Worm (Caenorhabditis elegans): ENCODE results near the gene str-37.
A peak's percentile ranks its signal among the peaks of the same experiment; 100 is the strongest.

Gene str-37

DNA sequence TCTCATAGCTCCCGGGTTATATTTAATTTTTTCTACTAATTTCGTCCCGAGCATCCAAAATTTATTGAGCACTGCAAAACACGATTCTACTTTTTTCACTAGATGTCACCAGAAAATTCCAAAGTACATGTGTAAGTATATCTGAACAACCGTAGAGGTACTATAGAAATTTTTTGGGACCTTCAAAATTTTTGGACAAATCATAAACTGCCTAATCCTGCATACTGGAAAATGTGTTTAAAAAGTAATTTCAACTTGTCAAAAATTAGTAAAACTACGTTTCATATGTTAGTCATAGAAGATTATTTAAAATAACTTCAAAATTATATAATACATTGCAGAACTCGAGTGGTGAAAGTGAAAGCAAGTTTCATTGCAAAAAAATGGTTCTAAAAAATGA, 41.0 kb upstream of the str-37 start:
- TF ChIP-seq F26F4.8 (GFP tag; conservative IDR thresholded peaks at IDR 0.05) = no peak
- TF ChIP-seq nhr-77 (tag; optimal IDR thresholded peaks at IDR 0.05) = no peak
- TF ChIP-seq fkh-10 (GFP tag; optimal IDR thresholded peaks at IDR 0.05) = no peak
- TF ChIP-seq skn-1 (tag; optimal IDR thresholded peaks at IDR 0.05) = no peak
- no peak for TF ChIP-seq mxl-2 (GFP tag; conservative IDR thresholded peaks at IDR 0.05)
- no peak for TF ChIP-seq tra-1 (GFP tag; IDR thresholded peaks at IDR 0.05)
- no peak for TF ChIP-seq T26A8.4 (GFP tag; IDR thresholded peaks at IDR 0.05)
- TF ChIP-seq jun-1 (tag; optimal IDR thresholded peaks at IDR 0.05) = no peak
- peak; percentile 91 for TF ChIP-seq aha-1 (tag)

DNA sequence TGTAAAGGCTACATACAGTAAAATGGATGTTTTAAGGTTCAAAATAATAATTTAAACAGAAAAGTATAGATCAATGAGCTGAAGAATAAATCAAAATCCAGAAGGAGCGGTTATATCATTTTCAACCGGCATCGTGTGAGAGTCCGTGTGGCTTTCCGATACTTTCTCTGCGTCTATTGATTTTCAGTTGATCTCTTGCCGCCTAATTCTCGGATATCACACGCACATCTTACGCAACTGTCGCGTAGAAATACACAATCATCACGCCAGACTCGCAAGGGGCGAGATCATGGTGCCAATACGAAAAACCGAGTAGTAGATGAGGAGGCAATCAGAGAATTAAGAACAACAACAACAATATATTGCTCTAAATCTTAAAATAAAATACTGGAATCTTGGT, 38.7 kb upstream of the str-37 start:
- TF ChIP-seq mdt-29 (GFP tag; IDR thresholded peaks at IDR 0.05) (no peak), daf-16 (GFP tag; optimal IDR thresholded peaks at IDR 0.05) (peak in 1 of 2 experiments; percentile 36), daf-16 (tag; optimal IDR thresholded peaks at IDR 0.05) (no peak)

DNA sequence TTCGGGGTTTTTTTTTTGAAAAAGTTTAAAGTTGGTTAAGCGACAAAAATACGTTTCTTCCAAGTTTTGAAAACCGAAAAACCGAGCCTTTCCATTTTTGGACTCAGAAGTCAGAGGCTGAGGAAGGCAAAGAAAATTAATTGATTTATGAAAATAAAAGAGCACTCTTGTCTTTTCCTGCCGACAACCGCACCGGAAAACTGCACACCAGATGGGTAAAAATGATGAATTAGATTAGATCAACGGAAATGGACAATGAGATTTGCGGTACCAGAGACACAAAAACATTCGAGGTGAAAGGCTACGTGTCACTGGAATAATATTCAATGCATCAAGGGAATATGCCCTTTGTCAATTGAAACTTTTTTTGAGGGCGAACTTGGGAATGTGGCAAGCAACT, 33.1 kb upstream of the str-37 start:
- TF ChIP-seq ztf-11 (tag; optimal IDR thresholded peaks at IDR 0.05) (no peak), fkh-10 (GFP tag; optimal IDR thresholded peaks at IDR 0.05) (no peak), zfp-2 (tag; optimal IDR thresholded peaks at IDR 0.05) (no peak), lsy-2 (tag; optimal IDR thresholded peaks at IDR 0.05) (no peak), rbr-2 (tag; optimal IDR thresholded peaks at IDR 0.05) (no peak), tag-97 (GFP tag; IDR thresholded peaks at IDR 0.05) (no peak), gei-8 (GFP tag; optimal IDR thresholded peaks at IDR 0.05) (no peak), ceh-62 (tag; optimal IDR thresholded peaks at IDR 0.05) (no peak), pha-4 (GFP tag; IDR thresholded peaks at IDR 0.05) (no peak), pha-4 (tag; optimal IDR thresholded peaks at IDR 0.05) (no peak), daf-8 (GFP tag; IDR thresholded peaks at IDR 0.05) (no peak), mxl-2 (GFP tag; conservative IDR thresholded peaks at IDR 0.05) (no peak), ctbp-1 (GFP tag; IDR thresholded peaks at IDR 0.05) (no peak), F37D6.2 (tag; optimal IDR thresholded peaks at IDR 0.05) (no peak), Y75B8A.6 (GFP tag; IDR thresholded peaks at IDR 0.05) (no peak), dmd-6 (GFP tag; IDR thresholded peaks at IDR 0.05) (no peak)

DNA sequence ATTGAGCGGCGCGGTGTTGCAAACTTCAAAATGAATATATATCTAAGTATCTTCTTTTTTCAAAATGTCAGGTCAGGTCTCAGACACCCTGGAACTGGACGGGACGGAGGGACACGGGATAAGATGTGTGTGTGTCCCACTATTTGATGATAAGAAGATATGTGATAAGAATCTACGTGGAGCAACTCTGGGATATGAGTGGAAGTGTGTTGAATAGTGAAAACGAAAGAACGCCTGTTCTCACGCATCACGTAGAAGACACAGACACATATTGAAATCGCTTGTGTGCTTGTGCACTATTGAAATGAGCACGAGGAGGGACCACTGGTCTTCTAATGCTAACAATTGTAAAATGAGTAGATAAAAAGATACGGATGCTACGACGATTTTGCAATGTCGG, 31.7 kb upstream of the str-37 start, which contains the start of gene uig-1:
uig-1 (minus strand) TSS at position 120 of the 400 bp plus-strand sequence.
- TF ChIP-seq unc-62 (GFP tag; optimal IDR thresholded peaks at IDR 0.05 in 1 of 2) (peak in 1 of 2 experiments; percentile 63), unc-62 (tag; optimal IDR thresholded peaks at IDR 0.05) (no peak), spr-1 (tag; optimal IDR thresholded peaks at IDR 0.05) (no peak)

DNA sequence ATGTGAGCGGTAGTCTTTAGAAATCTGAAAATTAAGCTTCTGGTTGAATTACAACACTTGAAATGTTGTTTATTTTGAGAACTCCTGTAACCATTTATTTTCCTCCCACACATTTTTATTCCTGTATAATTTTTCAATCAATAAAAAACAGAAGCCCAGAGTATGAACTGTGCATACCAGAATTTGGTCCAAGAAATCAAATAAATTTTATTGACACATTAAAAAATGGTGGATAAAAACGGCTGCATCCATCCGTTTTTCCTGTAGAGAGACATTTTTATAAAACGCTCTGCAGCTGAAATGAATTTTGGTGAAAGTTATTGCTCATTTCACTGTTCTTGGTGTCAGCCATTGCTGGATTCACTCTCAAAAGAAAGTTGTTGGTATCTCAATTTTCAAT, 30.3 kb upstream of the str-37 start, which contains the start of gene C26E1.1:
C26E1.1 (plus strand) TSS at position 301 of the 400 bp plus-strand sequence.
- no peak for TF ChIP-seq ztf-11 (tag; optimal IDR thresholded peaks at IDR 0.05)
- TF ChIP-seq F37D6.2 (tag; optimal IDR thresholded peaks at IDR 0.05) = no peak
- no peak for TF ChIP-seq ceh-28 (tag; optimal IDR thresholded peaks at IDR 0.05)
- no peak for TF ChIP-seq duxl-1 (tag; optimal IDR thresholded peaks at IDR 0.05; ENCODE audit: poor library complexity)
- TF ChIP-seq php-3 (GFP tag; IDR thresholded peaks at IDR 0.05) = no peak

DNA sequence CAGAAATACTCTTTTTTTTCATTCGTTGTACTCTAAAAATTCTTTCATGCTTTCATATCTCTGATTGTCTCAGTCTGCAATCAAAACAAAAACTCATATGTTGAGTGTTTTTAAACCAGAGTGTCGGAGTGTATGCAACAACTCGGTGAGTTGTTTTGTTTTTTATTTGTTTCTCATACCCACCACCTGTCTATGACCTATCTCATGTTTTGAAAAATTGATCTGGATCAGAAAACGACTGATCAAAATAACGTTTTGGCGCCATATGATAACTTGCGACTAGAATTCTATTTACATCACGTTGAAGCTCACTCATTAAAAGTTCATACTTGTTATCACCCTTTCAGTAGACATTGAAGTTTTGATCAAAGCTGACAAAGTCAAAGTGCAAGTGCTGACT, 28.9 kb upstream of the str-37 start:
- no peak for TF ChIP-seq spr-3 (GFP tag; optimal IDR thresholded peaks at IDR 0.05)
- no peak for TF ChIP-seq T20F7.1 (GFP tag; optimal IDR thresholded peaks at IDR 0.05)
- TF ChIP-seq unc-62 (GFP tag; optimal IDR thresholded peaks at IDR 0.05 in 1 of 2) = peak in 1 of 2 experiments; percentile 83
- TF ChIP-seq unc-62 (tag; optimal IDR thresholded peaks at IDR 0.05) = no peak
- peak in 1 of 2 experiments; percentile 93 for TF ChIP-seq daf-16 (GFP tag; optimal IDR thresholded peaks at IDR 0.05)
- TF ChIP-seq daf-16 (tag; optimal IDR thresholded peaks at IDR 0.05) = no peak
- no peak for TF ChIP-seq dmd-9 (GFP tag; IDR thresholded peaks at IDR 0.05)

All from whole organism, L4 larva.